Fruit fly (Drosophila melanogaster): ENCODE data around the gene CG10969.

dm6 chr3L:12828532-12828931 lies 47.6 kb upstream of the CG10969 start:
- TF ChIP-seq pan (optimal IDR thresholded peaks at IDR 0.05): no peak
- no peak for TF ChIP-seq usp (GFP tag; optimal IDR thresholded peaks at IDR 0.05)
- no peak for TF ChIP-seq CG8478 (optimal IDR thresholded peaks at IDR 0.05)
